Worm (Caenorhabditis elegans) whole organism, young adult: ENCODE results near the gene ZK1248.20.

Source experiments
- B0261.1 ChIP-seq: sonication (generic microtip); optimal IDR thresholded peaks from 2 replicates; lab custom pipeline; 2016; ENCODE audit warnings: mild to moderate bottlenecking, missing genetic modification characterization, moderate library complexity, missing compliant biosample characterization
- C06A6.2 ChIP-seq: fragments of 200-800 bp; sonication (Bioruptor generic); conservative IDR thresholded peaks from 2 replicates; pipeline ENCODE4 v1.3.6; 2022; ENCODE audit warnings: missing genetic modification characterization, missing compliant biosample characterization
- C17E4.6 ChIP-seq: fragments of 200-800 bp; sonication (Bioruptor generic); IDR thresholded peaks from 2 replicates; pipeline ENCODE4 v1.3.6; 2022; ENCODE audit warnings: missing genetic modification reagents, missing genetic modification characterization, missing compliant biosample characterization
- D2030.7 ChIP-seq: fragments of 200-800 bp; sonication (Bioruptor generic); IDR thresholded peaks from 2 replicates; pipeline ENCODE4 v1.3.6; 2022; ENCODE audit warnings: missing genetic modification reagents, missing genetic modification characterization, missing compliant biosample characterization
- F10E7.11 ChIP-seq: sonication (generic microtip); optimal IDR thresholded peaks from 2 replicates; lab custom pipeline; 2017; ENCODE audit warnings: mild to moderate bottlenecking, missing genetic modification characterization, moderate library complexity, missing compliant biosample characterization
- F33H1.4 ChIP-seq: fragments of 200-800 bp; sonication (Bioruptor generic); IDR thresholded peaks from 2 replicates; pipeline ENCODE4 v1.3.6; 2022; ENCODE audit warnings: missing genetic modification reagents, missing genetic modification characterization, missing compliant biosample characterization
- F52B5.7 ChIP-seq: sonication (generic microtip); optimal IDR thresholded peaks from 2 replicates; lab custom pipeline; 2016; ENCODE audit warnings: mild to moderate bottlenecking, missing genetic modification characterization, missing compliant biosample characterization
- T07F8.4 ChIP-seq: sonication (generic microtip); optimal IDR thresholded peaks from 2 replicates; lab custom pipeline; 2016; ENCODE audit warnings: mild to moderate bottlenecking, missing genetic modification characterization, moderate library complexity, missing compliant biosample characterization
- Y53F4B.3 ChIP-seq: fragments of 200-800 bp; sonication (Bioruptor generic); IDR thresholded peaks from 2 replicates; pipeline ENCODE4 v1.3.6; 2022; ENCODE audit warnings: missing genetic modification reagents, missing genetic modification characterization, missing compliant biosample characterization
- ZK185.1 ChIP-seq: sonication (generic microtip); optimal IDR thresholded peaks from 2 replicates; lab custom pipeline; 2016; ENCODE audit warnings: mild to moderate bottlenecking, missing genetic modification characterization, missing compliant biosample characterization; ENCODE audit not compliant: poor library complexity, severe bottlenecking
- ama-1 ChIP-seq, 3 experiments: fragments of 150-350 bp in 1 of 3; sonication (generic microtip) in 2 of 3; optimal IDR thresholded peaks; 2 replicates each; lab custom pipeline; 2014 to 2018; ENCODE audit warnings: missing biosample characterization in 2 of 3, missing genetic modification characterization in 2 of 3, missing genetic modification reagents in 2 of 3
- aptf-2 ChIP-seq: fragments of 200-800 bp; sonication (Bioruptor generic); conservative IDR thresholded peaks from 2 replicates; pipeline ENCODE4 v1.3.6; 2022; ENCODE audit warnings: missing genetic modification reagents, missing genetic modification characterization, missing compliant biosample characterization
- athp-1 ChIP-seq: sonication (generic microtip); optimal IDR thresholded peaks from 2 replicates; lab custom pipeline; 2017; ENCODE audit warnings: mild to moderate bottlenecking, missing genetic modification characterization, missing compliant biosample characterization
- attf-3 ChIP-seq: fragments of 200-800 bp; sonication (Bioruptor generic); conservative IDR thresholded peaks from 2 replicates; pipeline ENCODE4 v1.3.6; 2022; ENCODE audit warnings: missing genetic modification reagents, missing genetic modification characterization, missing compliant biosample characterization
- attf-5 ChIP-seq: fragments of 200-800 bp; sonication (Bioruptor generic); optimal IDR thresholded peaks from 2 replicates; lab custom pipeline; 2018; ENCODE audit warnings: mild to moderate bottlenecking, missing genetic modification characterization, missing compliant biosample characterization
- bed-2 ChIP-seq: fragments of 200-800 bp; sonication (Bioruptor generic); IDR thresholded peaks from 2 replicates; pipeline ENCODE4 v1.3.6; 2022; ENCODE audit warnings: missing genetic modification reagents, missing genetic modification characterization, missing compliant biosample characterization
- cebp-2 ChIP-seq: fragments of 200-800 bp; sonication (Bioruptor generic); IDR thresholded peaks from 2 replicates; pipeline ENCODE4 v1.3.6; 2022; ENCODE audit warnings: missing genetic modification characterization, missing compliant biosample characterization
- ceh-100 ChIP-seq: fragments of 200-800 bp; sonication (Bioruptor generic); IDR thresholded peaks from 2 replicates; pipeline ENCODE4 v1.3.6; 2022; ENCODE audit warnings: missing genetic modification reagents, missing genetic modification characterization, missing compliant biosample characterization
- ceh-91 ChIP-seq: fragments of 200-800 bp; sonication (Bioruptor generic); IDR thresholded peaks from 2 replicates; pipeline ENCODE4 v1.3.6; 2022; ENCODE audit warnings: missing genetic modification reagents, missing genetic modification characterization, missing compliant biosample characterization
- egl-18 ChIP-seq: fragments of 200-800 bp; sonication (Bioruptor generic); IDR thresholded peaks from 2 replicates; pipeline ENCODE4 v1.3.6; 2022; ENCODE audit warnings: missing genetic modification reagents, missing genetic modification characterization, missing compliant biosample characterization
- egrh-3 ChIP-seq: fragments of 200-800 bp; sonication (Bioruptor generic); IDR thresholded peaks from 2 replicates; pipeline ENCODE4 v1.3.6; 2022; ENCODE audit warnings: missing genetic modification reagents, missing genetic modification characterization, missing compliant biosample characterization
- ets-4 ChIP-seq: fragments of 200-800 bp; sonication (Bioruptor generic); optimal IDR thresholded peaks from 2 replicates; lab custom pipeline; 2018; ENCODE audit warnings: mild to moderate bottlenecking, missing genetic modification characterization, missing compliant biosample characterization
- hrde-1 ChIP-seq: sonication (generic microtip); optimal IDR thresholded peaks from 2 replicates; lab custom pipeline; 2016; ENCODE audit warnings: missing genetic modification characterization, mild to moderate bottlenecking, missing compliant biosample characterization, moderate library complexity, missing genotype, missing genetic modification reagents, borderline replicate concordance
- let-607 ChIP-seq, 2 experiments: fragments of 200-800 bp in 1 of 2; sonication (Bioruptor generic) in 1 of 2; sonication (generic microtip) in 1 of 2; optimal IDR thresholded peaks; 2 replicates each; lab custom pipeline; 2016 to 2018; ENCODE audit warnings: mild to moderate bottlenecking in 2 of 2, missing compliant biosample characterization in 2 of 2, missing genetic modification characterization in 2 of 2, moderate library complexity in 2 of 2, missing genotype in 1 of 2
- lin-40 ChIP-seq: sonication (generic microtip); optimal IDR thresholded peaks from 2 replicates; lab custom pipeline; 2016; ENCODE audit warnings: missing genetic modification characterization, mild to moderate bottlenecking, missing compliant biosample characterization, missing genotype, missing genetic modification reagents
- lin-54 ChIP-seq: fragments of 200-800 bp; sonication (Bioruptor generic); optimal IDR thresholded peaks from 2 replicates; lab custom pipeline; 2018; ENCODE audit warnings: mild to moderate bottlenecking, missing genetic modification characterization, missing compliant biosample characterization
- lsy-27 ChIP-seq: sonication (generic microtip); optimal IDR thresholded peaks from 2 replicates; lab custom pipeline; 2017; ENCODE audit warnings: missing genetic modification characterization, mild to moderate bottlenecking, missing compliant biosample characterization, antibody characterized with exemption, missing genotype, borderline replicate concordance; ENCODE audit not compliant: insufficient read depth
- mes-4 ChIP-seq: sonication (generic microtip); optimal IDR thresholded peaks from 2 replicates; lab custom pipeline; 2016; ENCODE audit warnings: missing genotype, missing genetic modification characterization, missing compliant biosample characterization
- nfya-2 ChIP-seq: fragments of 200-800 bp; sonication (Bioruptor generic); IDR thresholded peaks from 2 replicates; pipeline ENCODE4 v1.3.6; 2022; ENCODE audit warnings: missing genetic modification reagents, missing genetic modification characterization, missing compliant biosample characterization
- nfyb-1 ChIP-seq: fragments of 200-800 bp; sonication (Bioruptor generic); IDR thresholded peaks from 2 replicates; pipeline ENCODE4 v1.3.6; 2022; ENCODE audit warnings: missing genetic modification reagents, missing genetic modification characterization, missing compliant biosample characterization
- nhr-27 ChIP-seq: fragments of 200-800 bp; sonication (Bioruptor generic); optimal IDR thresholded peaks from 2 replicates; lab custom pipeline; 2018; ENCODE audit warnings: mild to moderate bottlenecking, missing genetic modification characterization, moderate library complexity, missing compliant biosample characterization
- nhr-80 ChIP-seq: sonication (generic microtip); optimal IDR thresholded peaks from 2 replicates; lab custom pipeline; 2016; ENCODE audit warnings: missing genetic modification characterization, missing compliant biosample characterization
- pbrm-1 ChIP-seq: fragments of 200-800 bp; sonication (Bioruptor generic); IDR thresholded peaks from 2 replicates; pipeline ENCODE4 v1.3.6; 2022; ENCODE audit warnings: missing genetic modification reagents, missing genetic modification characterization, missing compliant biosample characterization
- sea-2 ChIP-seq: fragments of 200-800 bp; sonication (Bioruptor generic); IDR thresholded peaks from 2 replicates; pipeline ENCODE4 v1.3.6; 2022; ENCODE audit warnings: missing genetic modification characterization, missing compliant biosample characterization
- snpc-3.4 ChIP-seq: sonication (generic microtip); optimal IDR thresholded peaks from 2 replicates; lab custom pipeline; 2017; ENCODE audit warnings: missing genetic modification characterization, mild to moderate bottlenecking, missing compliant biosample characterization, antibody characterized with exemption, moderate library complexity, missing genotype, missing genetic modification reagents
- somi-1 ChIP-seq: fragments of 200-800 bp; sonication (Bioruptor generic); optimal IDR thresholded peaks from 2 replicates; lab custom pipeline; 2018; ENCODE audit warnings: mild to moderate bottlenecking, missing genetic modification characterization, missing compliant biosample characterization
- tbp1 ChIP-seq: fragments of 200-800 bp; sonication (Bioruptor generic); optimal IDR thresholded peaks from 2 replicates; lab custom pipeline; 2018; ENCODE audit warnings: mild to moderate bottlenecking, missing genetic modification characterization, missing compliant biosample characterization
- unc-130 ChIP-seq: sonication (generic microtip); optimal IDR thresholded peaks from 2 replicates; lab custom pipeline; 2016; ENCODE audit warnings: missing genetic modification reagents, missing genetic modification characterization, missing compliant biosample characterization
- xnd-1 ChIP-seq: sonication (generic microtip); optimal IDR thresholded peaks from 2 replicates; lab custom pipeline; 2016; ENCODE audit warnings: missing genotype, missing genetic modification reagents, missing genetic modification characterization, missing compliant biosample characterization
- zfh-2 ChIP-seq: fragments of 200-800 bp; sonication (Bioruptor generic); conservative IDR thresholded peaks from 2 replicates; pipeline ENCODE4 v1.3.6; 2022; ENCODE audit warnings: missing genetic modification reagents, missing genetic modification characterization, missing compliant biosample characterization
- zim-3 ChIP-seq: sonication (generic microtip); optimal IDR thresholded peaks from 2 replicates; lab custom pipeline; 2017; ENCODE audit warnings: mild to moderate bottlenecking, missing genetic modification characterization, moderate library complexity, missing compliant biosample characterization
- ztf-3 ChIP-seq: fragments of 200-800 bp; sonication (Bioruptor generic); optimal IDR thresholded peaks from 2 replicates; lab custom pipeline; 2018; ENCODE audit warnings: mild to moderate bottlenecking, missing genetic modification characterization, missing compliant biosample characterization

ZK1248.20 gene

DNA sequence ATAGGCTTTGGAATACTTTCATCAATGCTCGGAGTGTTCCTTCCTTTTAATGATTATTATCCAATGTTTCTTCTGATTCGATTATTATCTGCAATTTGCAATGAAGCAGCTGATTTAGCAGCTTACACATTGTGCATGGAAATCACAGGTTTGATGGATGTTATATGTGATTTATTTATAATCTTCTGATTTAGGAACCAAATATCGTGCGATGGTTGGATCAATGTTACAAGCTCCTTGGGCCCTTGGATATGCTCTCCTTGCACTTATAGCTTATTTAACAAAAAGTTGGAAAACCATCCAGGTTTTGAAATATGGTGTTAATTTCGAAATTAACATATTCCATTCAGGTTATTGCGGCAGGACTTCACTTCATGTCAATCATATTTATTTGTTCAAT lies 30.9 kb upstream of the ZK1248.20 start:
- TF ChIP-seq xnd-1 = no peak
- no peak for TF ChIP-seq nhr-80 (tag; lab: Kevin White, UChicago)
- no peak for TF ChIP-seq zim-3 (tag; lab: Kevin White, UChicago)
- TF ChIP-seq C06A6.2 (GFP tag; lab: Robert Waterston, UW) = no peak
- TF ChIP-seq C17E4.6 (GFP tag; lab: Robert Waterston, UW) = no peak
- TF ChIP-seq D2030.7 (GFP tag; lab: Robert Waterston, UW) = no peak
- TF ChIP-seq mes-4 = no peak
- TF ChIP-seq F52B5.7 = no peak
- no peak for TF ChIP-seq ceh-91 (GFP tag; lab: Robert Waterston, UW)
- TF ChIP-seq F33H1.4 (GFP tag; lab: Robert Waterston, UW) = no peak
- no peak for TF ChIP-seq nhr-27
- TF ChIP-seq ets-4 (GFP tag; lab: Kevin White, UChicago) = no peak
- no peak for TF ChIP-seq attf-3

DNA sequence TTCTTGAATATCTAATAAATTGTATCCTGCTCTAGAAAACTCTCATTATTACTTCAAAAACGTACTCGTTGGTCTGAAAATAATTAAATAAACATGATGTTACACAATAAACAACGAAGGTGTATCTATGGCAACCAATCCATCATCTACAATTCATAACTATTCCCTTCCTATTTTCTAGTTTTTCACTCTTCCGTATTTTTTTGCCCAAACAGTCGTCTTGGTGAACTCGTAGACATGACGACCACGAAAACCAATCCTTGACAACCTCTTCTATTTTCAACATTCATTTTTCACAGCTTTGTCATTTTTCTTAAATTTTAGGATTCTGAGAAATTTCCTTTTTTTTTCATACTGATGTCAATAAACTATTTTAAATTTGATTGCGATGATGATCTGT lies 27.6 kb upstream of the ZK1248.20 start, which contains the start of gene K05F1.13:
TSS of gene K05F1.13 (plus strand) at position 301 of the 400 bp plus-strand sequence.
- no peak for TF ChIP-seq egl-18
- no peak for TF ChIP-seq F10E7.11
- TF ChIP-seq unc-130 = no peak
- TF ChIP-seq ama-1 (optimal IDR thresholded peaks at IDR 0.05; lab: Kevin White, UChicago) = no peak
- TF ChIP-seq ama-1 (GFP tag; optimal IDR thresholded peaks at IDR 0.05; lab: Kevin White, UChicago) = no peak
- no peak for TF ChIP-seq somi-1 (GFP tag; lab: Kevin White, UChicago)
- no peak for TF ChIP-seq hrde-1 (tag; lab: Kevin White, UChicago)
- TF ChIP-seq snpc-3.4 (tag; lab: Kevin White, UChicago) = no peak
- no peak for TF ChIP-seq ZK185.1 (tag; lab: Kevin White, UChicago)
- no peak for TF ChIP-seq ztf-3 (GFP tag; lab: Kevin White, UChicago)
- no peak for TF ChIP-seq lsy-27 (tag; lab: Kevin White, UChicago)
- TF ChIP-seq aptf-2 (GFP tag; lab: Robert Waterston, UW) = no peak
- TF ChIP-seq nfyb-1 (GFP tag; lab: Robert Waterston, UW) = no peak
- no peak for TF ChIP-seq tbp1 (GFP tag; lab: Kevin White, UChicago)
- TF ChIP-seq let-607 (tag; optimal IDR thresholded peaks at IDR 0.05; lab: Kevin White, UChicago) = no peak
- TF ChIP-seq B0261.1 = no peak
- TF ChIP-seq T07F8.4 (tag; lab: Kevin White, UChicago) = no peak
- TF ChIP-seq, all 124 proteins: peak for 0

DNA sequence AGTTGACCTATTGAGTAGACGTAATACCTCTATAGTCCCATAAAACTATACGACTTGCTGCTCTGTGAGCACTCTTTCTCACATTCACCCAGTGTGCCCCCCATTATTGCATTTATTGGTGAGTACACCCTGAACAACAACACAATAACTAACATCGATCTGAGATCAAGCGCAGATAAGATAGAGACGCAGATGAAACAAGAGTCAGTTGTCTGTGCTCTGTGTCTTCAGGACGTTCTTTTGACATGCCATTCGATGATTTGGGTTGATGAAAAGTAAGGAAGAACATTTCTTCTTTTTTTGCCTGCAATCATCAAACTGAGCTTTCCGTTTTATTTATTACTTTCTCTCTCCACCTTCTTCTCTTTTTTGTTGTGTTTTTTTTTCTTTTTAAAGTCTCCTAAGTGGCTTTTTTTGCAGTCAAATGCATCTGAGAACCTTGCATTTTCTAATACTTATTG lies 26.1 kb upstream of the ZK1248.20 start, which contains the start of gene lect-2:
TSS of gene lect-2 (plus strand) at position 411 of the 461 bp plus-strand sequence.
- TF ChIP-seq zfh-2 (GFP tag; lab: Robert Waterston, UW) (no peak), bed-2 (GFP tag; lab: Robert Waterston, UW) (no peak), ceh-100 (no peak), lin-54 (GFP tag; lab: Kevin White, UChicago) (no peak), cebp-2 (GFP tag; lab: Robert Waterston, UW) (no peak), egrh-3 (GFP tag; lab: Robert Waterston, UW) (no peak), pbrm-1 (GFP tag; lab: Robert Waterston, UW) (no peak), mes-4 (no peak), sea-2 (no peak), attf-5 (GFP tag; lab: Kevin White, UChicago) (no peak), nfya-2 (GFP tag; lab: Robert Waterston, UW) (no peak), athp-1 (tag; lab: Kevin White, UChicago) (no peak), C06A6.2 (GFP tag; lab: Robert Waterston, UW) (no peak), lin-40 (tag; lab: Kevin White, UChicago) (no peak), Y53F4B.3 (no peak)
